Worm (Caenorhabditis elegans) whole organism, mixed stage, embryonic: ENCODE data around the gene comt-3.

ENCODE experiments used
- elt-1 ChIP-seq: sonication (generic microtip); optimal IDR thresholded peaks from 2 replicates; lab custom pipeline; 2017; ENCODE audit warnings: missing genetic modification characterization, mild to moderate bottlenecking, missing compliant biosample characterization, antibody characterized with exemption, moderate library complexity, borderline replicate concordance; ENCODE audit not compliant: insufficient read depth
- mab-5 ChIP-seq: fragments of 150-350 bp; optimal IDR thresholded peaks from 2 replicates; lab custom pipeline; 2014; ENCODE audit warnings: missing biosample characterization, missing genetic modification characterization
- unc-62 ChIP-seq: fragments of 150-350 bp; optimal IDR thresholded peaks from 2 replicates; lab custom pipeline; 2014; ENCODE audit warnings: missing biosample characterization, missing genetic modification reagents, missing genetic modification characterization

ce11 chrV:2008412-2008811, 48.9 kb upstream of the comt-3 start:
- TF ChIP-seq unc-62 (GFP tag; lab: Kevin White, UChicago), result no peak
- no peak for TF ChIP-seq elt-1
- no peak for TF ChIP-seq mab-5
